Worm (Caenorhabditis elegans) whole organism, young adult: ENCODE results near the gene F08H9.4.
A peak's percentile ranks its signal among the peaks of the same experiment; 100 is the strongest.

ENCODE experiments used
- B0261.1 ChIP-seq: sonication (generic microtip); optimal IDR thresholded peaks from 2 replicates; lab custom pipeline; 2016; ENCODE audit warnings: mild to moderate bottlenecking, missing genetic modification characterization, moderate library complexity, missing compliant biosample characterization
- C17E4.6 ChIP-seq: fragments of 200-800 bp; sonication (Bioruptor generic); IDR thresholded peaks from 2 replicates; pipeline ENCODE4 v1.3.6; 2022; ENCODE audit warnings: missing genetic modification reagents, missing genetic modification characterization, missing compliant biosample characterization
- D2030.7 ChIP-seq: fragments of 200-800 bp; sonication (Bioruptor generic); IDR thresholded peaks from 2 replicates; pipeline ENCODE4 v1.3.6; 2022; ENCODE audit warnings: missing genetic modification reagents, missing genetic modification characterization, missing compliant biosample characterization
- F23B12.7 ChIP-seq: sonication (generic microtip); optimal IDR thresholded peaks from 2 replicates; lab custom pipeline; 2017; ENCODE audit warnings: missing genetic modification characterization, mild to moderate bottlenecking, missing compliant biosample characterization, antibody characterized with exemption, moderate library complexity; ENCODE audit not compliant: insufficient read depth
- F33H1.4 ChIP-seq: fragments of 200-800 bp; sonication (Bioruptor generic); IDR thresholded peaks from 2 replicates; pipeline ENCODE4 v1.3.6; 2022; ENCODE audit warnings: missing genetic modification reagents, missing genetic modification characterization, missing compliant biosample characterization
- F37B4.10 ChIP-seq: fragments of 200-800 bp; sonication (Bioruptor generic); IDR thresholded peaks from 2 replicates; pipeline ENCODE4 v1.3.6; 2022; ENCODE audit warnings: missing genetic modification characterization, missing compliant biosample characterization
- F49E8.2 ChIP-seq: sonication (generic microtip); optimal IDR thresholded peaks from 3 replicates; lab custom pipeline; 2017; ENCODE audit warnings: missing genetic modification characterization, mild to moderate bottlenecking, missing compliant biosample characterization, antibody characterized with exemption, moderate library complexity; ENCODE audit not compliant: insufficient read depth
- K12H6.12 ChIP-seq: fragments of 200-800 bp; sonication (Bioruptor generic); optimal IDR thresholded peaks from 2 replicates; lab custom pipeline; 2018; ENCODE audit warnings: mild to moderate bottlenecking, missing genetic modification characterization, missing compliant biosample characterization
- T26A5.8 ChIP-seq: sonication (generic microtip); optimal IDR thresholded peaks from 2 replicates; lab custom pipeline; 2016; ENCODE audit warnings: missing genetic modification characterization, missing compliant biosample characterization
- Y53G8AR.9 ChIP-seq: fragments of 200-800 bp; sonication (Bioruptor generic); conservative IDR thresholded peaks from 2 replicates; pipeline ENCODE4 v1.3.6; 2022; ENCODE audit warnings: missing genetic modification reagents, missing genetic modification characterization, missing compliant biosample characterization
- Y79H2A.3 ChIP-seq: fragments of 200-800 bp; sonication (Bioruptor generic); conservative IDR thresholded peaks from 2 replicates; pipeline ENCODE4 v1.3.6; 2022; ENCODE audit warnings: missing genetic modification reagents, missing genetic modification characterization, missing compliant biosample characterization
- attf-6 ChIP-seq: fragments of 200-800 bp; sonication (Bioruptor generic); IDR thresholded peaks from 2 replicates; pipeline ENCODE4 v1.3.6; 2022; ENCODE audit warnings: missing genetic modification reagents, missing genetic modification characterization, missing compliant biosample characterization
- ceh-100 ChIP-seq: fragments of 200-800 bp; sonication (Bioruptor generic); IDR thresholded peaks from 2 replicates; pipeline ENCODE4 v1.3.6; 2022; ENCODE audit warnings: missing genetic modification reagents, missing genetic modification characterization, missing compliant biosample characterization
- ceh-27 ChIP-seq: fragments of 200-800 bp; sonication (Bioruptor generic); optimal IDR thresholded peaks from 2 replicates; lab custom pipeline; 2018; ENCODE audit warnings: mild to moderate bottlenecking, missing genetic modification characterization, moderate library complexity, missing compliant biosample characterization
- ceh-91 ChIP-seq: fragments of 200-800 bp; sonication (Bioruptor generic); IDR thresholded peaks from 2 replicates; pipeline ENCODE4 v1.3.6; 2022; ENCODE audit warnings: missing genetic modification reagents, missing genetic modification characterization, missing compliant biosample characterization
- dox-1 ChIP-seq: fragments of 200-800 bp; sonication (Bioruptor generic); IDR thresholded peaks from 2 replicates; pipeline ENCODE4 v1.3.6; 2022; ENCODE audit warnings: missing genetic modification reagents, missing genetic modification characterization, missing compliant biosample characterization
- dpff-1 ChIP-seq: sonication (generic microtip); optimal IDR thresholded peaks from 2 replicates; lab custom pipeline; 2017; ENCODE audit warnings: mild to moderate bottlenecking, missing genetic modification characterization, missing compliant biosample characterization
- egl-44 ChIP-seq: fragments of 200-800 bp; sonication (Bioruptor generic); IDR thresholded peaks from 2 replicates; pipeline ENCODE4 v1.3.6; 2022; ENCODE audit warnings: missing genetic modification reagents, missing genetic modification characterization, missing compliant biosample characterization
- egrh-3 ChIP-seq: fragments of 200-800 bp; sonication (Bioruptor generic); IDR thresholded peaks from 2 replicates; pipeline ENCODE4 v1.3.6; 2022; ENCODE audit warnings: missing genetic modification reagents, missing genetic modification characterization, missing compliant biosample characterization
- ekl-4 ChIP-seq: fragments of 200-800 bp; sonication (Bioruptor generic); IDR thresholded peaks from 2 replicates; pipeline ENCODE4 v1.3.6; 2022; ENCODE audit warnings: missing genetic modification reagents, missing genetic modification characterization, missing compliant biosample characterization
- fkh-3 ChIP-seq: sonication (generic microtip); optimal IDR thresholded peaks from 2 replicates; lab custom pipeline; 2016; ENCODE audit warnings: mild to moderate bottlenecking, missing genetic modification characterization, missing compliant biosample characterization
- him-1 ChIP-seq: sonication (generic microtip); optimal IDR thresholded peaks from 2 replicates; lab custom pipeline; 2016; ENCODE audit warnings: missing genotype, missing genetic modification reagents, missing genetic modification characterization, missing compliant biosample characterization
- hlh-26 ChIP-seq: fragments of 200-800 bp; sonication (Bioruptor generic); conservative IDR thresholded peaks from 2 replicates; pipeline ENCODE4 v1.3.6; 2022; ENCODE audit warnings: missing genetic modification reagents, missing genetic modification characterization, missing compliant biosample characterization
- hmg-1.2 ChIP-seq: fragments of 200-800 bp; sonication (Bioruptor generic); IDR thresholded peaks from 2 replicates; pipeline ENCODE4 v1.3.6; 2022; ENCODE audit warnings: missing genetic modification reagents, missing genetic modification characterization, missing compliant biosample characterization
- lag-1 ChIP-seq: fragments of 200-800 bp; sonication (Bioruptor generic); IDR thresholded peaks from 2 replicates; pipeline ENCODE4 v1.3.6; 2022; ENCODE audit warnings: missing genetic modification reagents, missing genetic modification characterization, missing compliant biosample characterization
- lin-26 ChIP-seq: fragments of 200-800 bp; sonication (Bioruptor generic); IDR thresholded peaks from 2 replicates; pipeline ENCODE4 v1.3.6; 2022; ENCODE audit warnings: missing genetic modification reagents, missing genetic modification characterization, missing compliant biosample characterization
- lin-54 ChIP-seq: fragments of 200-800 bp; sonication (Bioruptor generic); optimal IDR thresholded peaks from 2 replicates; lab custom pipeline; 2018; ENCODE audit warnings: mild to moderate bottlenecking, missing genetic modification characterization, missing compliant biosample characterization
- lsl-1 ChIP-seq: fragments of 200-800 bp; sonication (Bioruptor generic); optimal IDR thresholded peaks from 2 replicates; lab custom pipeline; 2018; ENCODE audit warnings: mild to moderate bottlenecking, missing genetic modification characterization, moderate library complexity, missing compliant biosample characterization
- madf-6 ChIP-seq: fragments of 200-800 bp; sonication (Bioruptor generic); IDR thresholded peaks from 2 replicates; pipeline ENCODE4 v1.3.6; 2022; ENCODE audit warnings: missing genetic modification reagents, missing genetic modification characterization, missing compliant biosample characterization
- madf-8 ChIP-seq: fragments of 200-800 bp; sonication (Bioruptor generic); conservative IDR thresholded peaks from 2 replicates; pipeline ENCODE4 v1.3.6; 2022; ENCODE audit warnings: missing genetic modification reagents, missing genetic modification characterization, missing compliant biosample characterization
- mcd-1 ChIP-seq: fragments of 200-800 bp; sonication (Bioruptor generic); IDR thresholded peaks from 2 replicates; pipeline ENCODE4 v1.3.6; 2022; ENCODE audit warnings: missing genetic modification reagents, missing genetic modification characterization, missing compliant biosample characterization
- nfyb-1 ChIP-seq: fragments of 200-800 bp; sonication (Bioruptor generic); IDR thresholded peaks from 2 replicates; pipeline ENCODE4 v1.3.6; 2022; ENCODE audit warnings: missing genetic modification reagents, missing genetic modification characterization, missing compliant biosample characterization
- pbrm-1 ChIP-seq: fragments of 200-800 bp; sonication (Bioruptor generic); IDR thresholded peaks from 2 replicates; pipeline ENCODE4 v1.3.6; 2022; ENCODE audit warnings: missing genetic modification reagents, missing genetic modification characterization, missing compliant biosample characterization
- rcor-1 ChIP-seq: fragments of 200-800 bp; sonication (Bioruptor generic); IDR thresholded peaks from 2 replicates; pipeline ENCODE4 v1.3.6; 2022; ENCODE audit warnings: missing genetic modification reagents, missing genetic modification characterization, missing compliant biosample characterization
- repo-1 ChIP-seq: sonication (generic microtip); optimal IDR thresholded peaks from 2 replicates; lab custom pipeline; 2017; ENCODE audit warnings: mild to moderate bottlenecking, missing genetic modification characterization, missing compliant biosample characterization
- snpc-1.1 ChIP-seq: sonication (generic microtip); optimal IDR thresholded peaks from 2 replicates; lab custom pipeline; 2017; ENCODE audit warnings: missing genetic modification characterization, mild to moderate bottlenecking, missing compliant biosample characterization, antibody characterized with exemption, moderate library complexity, missing genotype, missing genetic modification reagents; ENCODE audit not compliant: insufficient read depth
- snpc-3.4 ChIP-seq: sonication (generic microtip); optimal IDR thresholded peaks from 2 replicates; lab custom pipeline; 2017; ENCODE audit warnings: missing genetic modification characterization, mild to moderate bottlenecking, missing compliant biosample characterization, antibody characterized with exemption, moderate library complexity, missing genotype, missing genetic modification reagents
- snpc-4 ChIP-seq, 5 experiments: fragments of 150-350 bp in 1 of 5; sonication (generic microtip) in 4 of 5; optimal IDR thresholded peaks; 2 replicates each; lab custom pipeline; 2014 to 2018; ENCODE audit warnings: missing genetic modification characterization in 5 of 5, missing biosample characterization in 3 of 5, antibody characterized with exemption in 2 of 5, mild to moderate bottlenecking in 2 of 5, missing compliant biosample characterization in 2 of 5, missing genotype in 2 of 5, moderate library complexity in 2 of 5, missing genetic modification reagents in 1 of 5
- tbp1 ChIP-seq: fragments of 200-800 bp; sonication (Bioruptor generic); optimal IDR thresholded peaks from 2 replicates; lab custom pipeline; 2018; ENCODE audit warnings: mild to moderate bottlenecking, missing genetic modification characterization, missing compliant biosample characterization
- tlf-1 ChIP-seq: fragments of 200-800 bp; sonication (Bioruptor generic); optimal IDR thresholded peaks from 2 replicates; lab custom pipeline; 2018; ENCODE audit warnings: mild to moderate bottlenecking, missing genetic modification characterization, missing compliant biosample characterization
- xnd-1 ChIP-seq: sonication (generic microtip); optimal IDR thresholded peaks from 2 replicates; lab custom pipeline; 2016; ENCODE audit warnings: missing genotype, missing genetic modification reagents, missing genetic modification characterization, missing compliant biosample characterization
- zfh-2 ChIP-seq: fragments of 200-800 bp; sonication (Bioruptor generic); conservative IDR thresholded peaks from 2 replicates; pipeline ENCODE4 v1.3.6; 2022; ENCODE audit warnings: missing genetic modification reagents, missing genetic modification characterization, missing compliant biosample characterization
- ztf-18 ChIP-seq: sonication (generic microtip); optimal IDR thresholded peaks from 2 replicates; lab custom pipeline; 2016; ENCODE audit warnings: missing genotype, mild to moderate bottlenecking, missing genetic modification characterization, missing compliant biosample characterization

Gene F08H9.4

DNA sequence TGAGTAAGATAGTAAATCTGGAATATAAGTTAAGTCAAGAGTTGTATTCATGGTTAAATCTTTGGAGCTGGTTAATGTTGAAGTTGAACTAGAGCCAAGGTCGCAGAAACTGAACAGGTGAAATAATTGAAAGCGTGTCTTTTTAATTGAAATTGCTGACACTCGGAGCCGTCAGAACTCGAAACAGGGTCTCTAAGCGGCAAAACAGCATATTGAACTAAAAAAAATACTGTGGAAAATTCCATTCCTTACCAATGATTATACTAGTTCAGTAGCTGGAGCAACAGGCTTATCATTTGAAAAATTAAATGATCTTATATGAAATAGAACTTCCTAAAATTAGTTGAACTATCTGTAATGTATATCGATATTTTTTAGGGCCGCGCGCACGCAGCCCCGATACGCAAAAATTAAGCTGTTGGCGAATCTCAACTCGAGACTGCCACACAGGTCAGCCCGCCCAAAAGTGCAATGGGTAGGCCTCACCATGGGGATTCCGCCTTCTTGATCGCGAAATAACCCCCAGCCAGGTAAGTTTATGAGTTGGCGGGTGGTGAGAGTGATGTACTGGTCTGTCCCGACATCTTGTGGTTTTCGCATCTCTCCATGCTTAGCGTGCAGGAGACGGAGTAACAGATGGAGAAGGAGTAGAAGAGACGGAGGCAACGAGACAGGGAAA is 4.1 kb upstream of the F08H9.4 start, which contains the start of gene srz-97 (continued):
- no peak for TF ChIP-seq hlh-26 (GFP tag; lab: Robert Waterston, UW)
- TF ChIP-seq egl-44 (GFP tag; lab: Robert Waterston, UW): 0 out of 2 replicates have a peak, but pooled peaks have one; percentile 29
- no peak for TF ChIP-seq fkh-3 (tag; lab: Kevin White, UChicago)
- TF ChIP-seq K12H6.12 (tag; lab: Kevin White, UChicago): no peak
- 0 out of 2 replicates have a peak, but pooled peaks have one; percentile 31 for TF ChIP-seq egrh-3 (GFP tag; lab: Robert Waterston, UW)
- no peak for TF ChIP-seq C17E4.6 (GFP tag; lab: Robert Waterston, UW)
- peak; percentile 17 for TF ChIP-seq B0261.1 (tag; lab: Kevin White, UChicago)
- peak; percentile 65 for TF ChIP-seq F49E8.2
- no peak; the same call in 1 of the 2 replicates for TF ChIP-seq zfh-2 (GFP tag; lab: Robert Waterston, UW)
- TF ChIP-seq T26A5.8 (tag; lab: Kevin White, UChicago): no peak
- TF ChIP-seq mcd-1: peak; percentile 74
- 0 out of 2 replicates have a peak, but pooled peaks have one; percentile 73 for TF ChIP-seq F37B4.10 (GFP tag; lab: Robert Waterston, UW)
- no peak for TF ChIP-seq lag-1 (GFP tag; lab: Robert Waterston, UW)
- TF ChIP-seq Y53G8AR.9 (GFP tag; lab: Robert Waterston, UW): 0 out of 2 replicates have a peak, but pooled peaks have one; percentile 61
- TF ChIP-seq, all 124 proteins: peak for 45

ce11 chrV:14463087-14463486 is 1.1 kb downstream of the F08H9.4 start, which contains the start of gene F08H9.3:
Gene F08H9.3, minus strand, starts transcription at chrV:14463338.
- TF ChIP-seq F49E8.2 (peak; percentile 38), F33H1.4 (GFP tag; lab: Robert Waterston, UW) (peak; percentile 51), Y79H2A.3 (peak; percentile 82), repo-1 (tag; lab: Kevin White, UChicago) (peak; percentile 18), egl-44 (GFP tag; lab: Robert Waterston, UW) (0 out of 2 replicates have a peak, but pooled peaks have one; percentile 63), rcor-1 (peak; percentile 55; the same call in 1 of the 2 replicates), lsl-1 (GFP tag; lab: Kevin White, UChicago) (peak; percentile 55), ceh-91 (0 out of 2 replicates have a peak, but pooled peaks have one; percentile 18), tbp1 (GFP tag; lab: Kevin White, UChicago) (peak; percentile 69), snpc-4 (GFP tag; optimal IDR thresholded peaks at IDR 0.05; lab: Kevin White, UChicago) (peak; percentile 85), snpc-4 (tag; optimal IDR thresholded peaks at IDR 0.05; lab: Kevin White, UChicago) (peak; percentile 90 to 98 (median 94)), zfh-2 (GFP tag; lab: Robert Waterston, UW) (peak; percentile 51; the same call in 1 of the 2 replicates), hmg-1.2 (GFP tag; lab: Robert Waterston, UW) (peak; percentile 95), ekl-4 (GFP tag; lab: Robert Waterston, UW) (peak; percentile 75; the same call in 1 of the 2 replicates), madf-8 (GFP tag; lab: Robert Waterston, UW) (peak; percentile 35; the same call in 1 of the 2 replicates), attf-6 (peak; percentile 88), ceh-100 (GFP tag; lab: Robert Waterston, UW) (peak; percentile 63), tlf-1 (GFP tag; lab: Kevin White, UChicago) (peak; percentile 6), lin-54 (GFP tag; lab: Kevin White, UChicago) (peak; percentile 27), lin-26 (peak; percentile 69; the same call in 1 of the 2 replicates), xnd-1 (tag; lab: Kevin White, UChicago) (peak; percentile 22), D2030.7 (GFP tag; lab: Robert Waterston, UW) (peak; percentile 82), snpc-1.1 (tag; lab: Kevin White, UChicago) (peak; percentile 93), him-1 (peak; percentile 90), snpc-3.4 (tag; lab: Kevin White, UChicago) (peak; percentile 85), nfyb-1 (0 out of 2 replicates have a peak, but pooled peaks have one; percentile 58), F23B12.7 (tag; lab: Kevin White, UChicago) (peak; percentile 68), mcd-1 (peak; percentile 74), ztf-18 (tag; lab: Kevin White, UChicago) (peak; percentile 2), madf-6 (GFP tag; lab: Robert Waterston, UW) (peak; percentile 77), pbrm-1 (GFP tag; lab: Robert Waterston, UW) (peak; percentile 75), dox-1 (peak; percentile 84), ceh-27 (GFP tag; lab: Kevin White, UChicago) (peak; percentile 3), dpff-1 (tag; lab: Kevin White, UChicago) (peak; percentile 9)
